Fruit fly (Drosophila melanogaster): Measurements from ENCODE around the gene borr.

borr gene

DNA sequence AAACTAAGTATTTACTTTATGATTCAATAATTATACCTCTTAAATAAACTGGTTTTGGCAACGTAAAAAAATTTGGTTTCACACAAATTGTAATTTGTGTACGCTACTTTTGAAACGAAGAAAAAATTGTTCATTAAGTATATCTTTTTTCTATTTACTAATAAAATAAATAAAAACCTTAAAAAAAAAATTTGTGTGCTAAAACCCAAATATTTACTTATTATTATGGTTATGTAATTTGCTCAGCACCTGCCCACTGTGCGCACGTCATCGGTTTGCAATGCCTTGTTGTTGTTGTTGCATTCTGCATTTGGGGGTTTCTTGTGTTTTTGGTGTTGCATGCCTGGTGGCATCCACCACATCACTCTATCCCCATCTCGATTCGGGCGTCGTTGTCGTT, 45.8 kb downstream of the borr start (continued):
- TF ChIP-seq CG6276 (GFP tag; optimal IDR thresholded peaks at IDR 0.05) (peak; percentile 93), acj6 (GFP tag; optimal IDR thresholded peaks at IDR 0.05) (peak; percentile 75), CG6163 (GFP tag; IDR thresholded peaks at IDR 0.05) (peak; percentile 76), CG15336 (GFP tag; IDR thresholded peaks at IDR 0.05) (peak; percentile 95), topi (GFP tag; optimal IDR thresholded peaks at IDR 0.05) (peak; percentile 41), Sox14 (GFP tag; optimal IDR thresholded peaks at IDR 0.05) (peak; percentile 66), CG32006 (GFP tag; optimal IDR thresholded peaks at IDR 0.05) (peak; percentile 97), net (GFP tag; optimal IDR thresholded peaks at IDR 0.05) (peak; percentile 78), Hr39 (GFP tag; optimal IDR thresholded peaks at IDR 0.05) (peak; percentile 26), CG3919 (GFP tag; optimal IDR thresholded peaks at IDR 0.05) (peak; percentile 85), fd59A (GFP tag; optimal IDR thresholded peaks at IDR 0.05) (no peak), dac (GFP tag; optimal IDR thresholded peaks at IDR 0.05) (peak; percentile 82), Gug (GFP tag; IDR thresholded peaks at IDR 0.05) (peak; percentile 87), lz (GFP tag; optimal IDR thresholded peaks at IDR 0.05) (peak; percentile 31), CG7368 (GFP tag; optimal IDR thresholded peaks at IDR 0.05) (peak; percentile 35), Met (GFP tag; optimal IDR thresholded peaks at IDR 0.05) (peak; percentile 39), CG11902 (GFP tag; optimal IDR thresholded peaks at IDR 0.05) (no peak)

DNA sequence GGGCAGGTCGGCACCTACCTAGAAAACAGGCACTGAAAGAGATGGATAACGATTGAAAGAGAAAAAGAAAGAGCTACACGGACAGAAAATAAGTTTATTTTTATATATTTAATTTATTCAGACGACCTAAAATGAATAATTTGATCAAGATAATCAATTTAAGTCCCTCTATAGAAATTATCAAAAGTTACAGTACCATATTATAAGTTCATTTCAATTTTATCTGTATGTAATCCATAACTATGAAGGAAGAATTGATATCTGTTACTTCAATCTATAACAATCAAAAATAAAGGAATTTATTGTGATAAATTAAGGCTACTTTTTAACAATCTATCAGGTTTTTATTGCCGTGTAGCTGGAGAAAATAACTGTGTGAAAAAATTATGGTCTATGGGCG, 46.5 kb downstream of the borr start:
- TF ChIP-seq Hr39 (GFP tag; optimal IDR thresholded peaks at IDR 0.05), result no peak
- TF ChIP-seq CG11902 (GFP tag; optimal IDR thresholded peaks at IDR 0.05), result no peak
- peak; percentile 86 for TF ChIP-seq Lpt (GFP tag; optimal IDR thresholded peaks at IDR 0.05)
- no peak for TF ChIP-seq CG8319 (GFP tag; optimal IDR thresholded peaks at IDR 0.05)
- TF ChIP-seq Ets21C (GFP tag; optimal IDR thresholded peaks at IDR 0.05), result no peak
- no peak for TF ChIP-seq fd59A (GFP tag; optimal IDR thresholded peaks at IDR 0.05)
- TF ChIP-seq dsx (GFP tag; optimal IDR thresholded peaks at IDR 0.05; ENCODE audit: poor library complexity, severe bottlenecking), result peak; percentile 45
- TF ChIP-seq Sox102F (GFP tag; optimal IDR thresholded peaks at IDR 0.05), result no peak
- no peak for TF ChIP-seq vri (GFP tag; optimal IDR thresholded peaks at IDR 0.05)
- no peak for TF ChIP-seq CG1621 (tag; optimal IDR thresholded peaks at IDR 0.05)
- TF ChIP-seq CG3919 (GFP tag; optimal IDR thresholded peaks at IDR 0.05), result peak; percentile 59
- no peak for TF ChIP-seq Met (GFP tag; optimal IDR thresholded peaks at IDR 0.05)
- TF ChIP-seq Smox (GFP tag; optimal IDR thresholded peaks at IDR 0.05), result no peak
- peak; percentile 19 for TF ChIP-seq CG10669 (GFP tag; optimal IDR thresholded peaks at IDR 0.05)
- TF ChIP-seq svp (GFP tag), result no peak
- peak; percentile 88 for TF ChIP-seq Hr4 (GFP tag; optimal IDR thresholded peaks at IDR 0.05)
- no peak for TF ChIP-seq Eip93F (GFP tag; optimal IDR thresholded peaks at IDR 0.05)
- TF ChIP-seq pdm3 (GFP tag; optimal IDR thresholded peaks at IDR 0.05), result peak; percentile 61
- peak; percentile 74 for TF ChIP-seq Eip78C (GFP tag)
- TF ChIP-seq CG7368 (GFP tag; optimal IDR thresholded peaks at IDR 0.05), result no peak
- peak; percentile 92 for TF ChIP-seq CG32006 (GFP tag; optimal IDR thresholded peaks at IDR 0.05)
- no peak for TF ChIP-seq esn (GFP tag; optimal IDR thresholded peaks at IDR 0.05)
- TF ChIP-seq CG8632 (GFP tag; optimal IDR thresholded peaks at IDR 0.05), result peak; percentile 20
- peak; percentile 8 for TF ChIP-seq CG6792 (GFP tag; optimal IDR thresholded peaks at IDR 0.05)
- peak; percentile 77 for TF ChIP-seq Gug (GFP tag; IDR thresholded peaks at IDR 0.05)
- no peak for TF ChIP-seq Blimp-1 (GFP tag; optimal IDR thresholded peaks at IDR 0.05)
- peak; percentile 50 for TF ChIP-seq Eip75B (GFP tag; optimal IDR thresholded peaks at IDR 0.05)
- peak; percentile 63; the same call in 1 of the 2 replicates for TF ChIP-seq CG11294 (GFP tag; IDR thresholded peaks at IDR 0.05)
- peak; percentile 85 for TF ChIP-seq CG6276 (GFP tag; optimal IDR thresholded peaks at IDR 0.05)
- TF ChIP-seq acj6 (GFP tag; optimal IDR thresholded peaks at IDR 0.05), result peak; percentile 59
- TF ChIP-seq CG8119 (GFP tag; IDR thresholded peaks at IDR 0.05), result peak; percentile 96
- no peak for TF ChIP-seq CG6854 (GFP tag; optimal IDR thresholded peaks at IDR 0.05)
- no peak for TF ChIP-seq Sox14 (GFP tag; optimal IDR thresholded peaks at IDR 0.05)
- peak; percentile 76 for TF ChIP-seq CG10631 (GFP tag; optimal IDR thresholded peaks at IDR 0.05)
- peak; percentile 55 for TF ChIP-seq CG11762 (GFP tag; optimal IDR thresholded peaks at IDR 0.05; ENCODE audit: insufficient read depth)
- TF ChIP-seq topi (GFP tag; optimal IDR thresholded peaks at IDR 0.05), result no peak
- TF ChIP-seq spab (GFP tag; optimal IDR thresholded peaks at IDR 0.05), result peak; percentile 48
- no peak for TF ChIP-seq Hr38 (GFP tag; optimal IDR thresholded peaks at IDR 0.05)
- peak; percentile 51 for TF ChIP-seq net (GFP tag; optimal IDR thresholded peaks at IDR 0.05)
- peak; percentile 4 for TF ChIP-seq CG16779 (tag; optimal IDR thresholded peaks at IDR 0.05)
- TF ChIP-seq fkh (GFP tag; optimal IDR thresholded peaks at IDR 0.05), result no peak
- peak; percentile 95 for TF ChIP-seq CG15336 (GFP tag; IDR thresholded peaks at IDR 0.05)
- peak; percentile 76 for TF ChIP-seq CG6163 (GFP tag; IDR thresholded peaks at IDR 0.05)
- TF ChIP-seq fd85E (GFP tag; optimal IDR thresholded peaks at IDR 0.05), result no peak
- peak; percentile 68 for TF ChIP-seq OdsH (GFP tag; optimal IDR thresholded peaks at IDR 0.05)
- peak; percentile 59 for TF ChIP-seq CG3032 (tag; optimal IDR thresholded peaks at IDR 0.05)
- no peak for TF ChIP-seq lz (GFP tag; optimal IDR thresholded peaks at IDR 0.05)
